Worm (Caenorhabditis elegans) whole organism, L3 larva: ENCODE data around the gene mct-4.

Experiments
- ama-1 ChIP-seq: fragments of 150-350 bp; optimal IDR thresholded peaks from 2 replicates; lab custom pipeline; 2018
- ceh-9 ChIP-seq: sonication (generic microtip); optimal IDR thresholded peaks from 2 replicates; lab custom pipeline; 2018; ENCODE audit warnings: missing biosample characterization, missing genetic modification characterization
- lin-15B ChIP-seq: fragments of 150-350 bp; optimal IDR thresholded peaks from 2 replicates; lab custom pipeline; 2014; ENCODE audit warnings: missing biosample characterization, missing genetic modification characterization
- nhr-237 ChIP-seq: fragments of 150-350 bp; optimal IDR thresholded peaks from 2 replicates; lab custom pipeline; 2014; ENCODE audit warnings: missing biosample characterization, missing genetic modification characterization
- nhr-43 ChIP-seq: sonication (generic microtip); optimal IDR thresholded peaks from 2 replicates; lab custom pipeline; 2016; ENCODE audit warnings: mild to moderate bottlenecking, missing genetic modification characterization, missing compliant biosample characterization; ENCODE audit not compliant: poor library complexity, severe bottlenecking
- pha-4 ChIP-seq: fragments of 150-350 bp; optimal IDR thresholded peaks from 2 replicates; lab custom pipeline; 2014; ENCODE audit warnings: missing biosample characterization, missing genetic modification reagents, missing genetic modification characterization
- snpc-4 ChIP-seq: fragments of 150-350 bp; optimal IDR thresholded peaks from 2 replicates; lab custom pipeline; 2014; ENCODE audit warnings: missing biosample characterization, missing genetic modification characterization

ce11 chrX:4958986-4959385, 29.4 kb upstream of the mct-4 start:
- TF ChIP-seq pha-4, result peak; percentile 54
- TF ChIP-seq lin-15B (tag; lab: Kevin White, UChicago), result no peak
- no peak for TF ChIP-seq ama-1 (lab: Kevin White, UChicago)
- TF ChIP-seq ceh-9 (tag; lab: Kevin White, UChicago), result no peak
- TF ChIP-seq nhr-43 (tag; lab: Kevin White, UChicago), result no peak
- no peak for TF ChIP-seq nhr-237 (tag; lab: Kevin White, UChicago)
- no peak for TF ChIP-seq snpc-4
